Worm (Caenorhabditis elegans) whole organism, midembryonic: ENCODE measurements around the gene ksr-1.

ENCODE experiments used
- flt-1 ChIP-seq: fragments of 200-800 bp; sonication (Bioruptor generic); IDR thresholded peaks from 2 replicates; pipeline ENCODE4 v1.3.6; 2022; ENCODE audit warnings: missing genetic modification characterization, missing compliant biosample characterization
- klf-2 ChIP-seq: fragments of 200-800 bp; sonication (Bioruptor generic); conservative IDR thresholded peaks from 2 replicates; pipeline ENCODE4 v1.3.6; 2022; ENCODE audit warnings: missing genetic modification reagents, missing genetic modification characterization, missing compliant biosample characterization
- ref-1 ChIP-seq: fragments of 200-800 bp; sonication (Bioruptor generic); conservative IDR thresholded peaks from 2 replicates; pipeline ENCODE4 v1.3.6; 2022; ENCODE audit warnings: missing genetic modification reagents, missing genetic modification characterization, missing compliant biosample characterization
- tab-1 ChIP-seq: fragments of 200-800 bp; sonication (Bioruptor generic); IDR thresholded peaks from 2 replicates; pipeline ENCODE4 v1.3.6; 2022; ENCODE audit warnings: missing genetic modification characterization, missing compliant biosample characterization
- ztf-29 ChIP-seq: fragments of 200-800 bp; sonication (Bioruptor generic); IDR thresholded peaks from 2 replicates; pipeline ENCODE4 v1.3.6; 2022; ENCODE audit warnings: missing genetic modification reagents, missing genetic modification characterization, missing compliant biosample characterization

DNA sequence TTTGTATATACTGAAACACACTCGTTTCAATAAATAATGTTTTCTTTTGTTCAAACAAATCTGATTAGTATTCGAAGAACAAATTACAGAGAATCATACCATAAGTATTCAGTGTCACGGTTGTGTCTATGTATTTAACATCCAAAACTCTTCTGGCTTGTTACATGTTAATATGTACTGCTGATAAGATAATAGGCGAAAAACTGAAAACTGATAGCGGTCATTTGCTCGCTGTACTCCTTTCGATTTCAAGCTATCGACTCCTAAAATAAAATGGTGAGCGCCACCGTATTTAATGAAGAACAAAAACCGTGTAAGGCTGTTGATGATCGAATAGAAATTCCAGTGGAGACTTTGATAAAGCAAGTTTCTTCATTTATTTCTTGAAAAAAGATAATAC lies 48.4 kb downstream of the ksr-1 start, which contains the start of gene R09F10.1:
- TF ChIP-seq ref-1 (no peak), klf-2 (no peak), ztf-29 (GFP tag; lab: Robert Waterston, UW) (no peak), flt-1 (GFP tag; lab: Robert Waterston, UW) (no peak), tab-1 (GFP tag; lab: Robert Waterston, UW) (no peak)
